Worm (Caenorhabditis elegans): Measurements from ENCODE around the gene tbc-16.

The tbc-16 gene

ce11 chrX:5897038-5897437 is at the start of gene tbc-16:
tbc-16 (plus strand) TSS chrX:5897338.
- TF ChIP-seq ceh-88 (GFP tag; IDR thresholded peaks at IDR 0.05) (no peak), F16B12.6 (tag; optimal IDR thresholded peaks at IDR 0.05) (no peak), unc-130 (tag; optimal IDR thresholded peaks at IDR 0.05) (no peak), pag-3 (tag; optimal IDR thresholded peaks at IDR 0.05; ENCODE audit: borderline replicate concordance, insufficient read depth) (no peak), mep-1 (tag; optimal IDR thresholded peaks at IDR 0.05) (no peak), fkh-4 (tag; optimal IDR thresholded peaks at IDR 0.05; ENCODE audit: borderline replicate concordance) (no peak), lin-15B (tag; optimal IDR thresholded peaks at IDR 0.05) (no peak), jun-1 (tag; optimal IDR thresholded peaks at IDR 0.05) (no peak), tbx-2 (tag; optimal IDR thresholded peaks at IDR 0.05) (no peak), fos-1 (tag; optimal IDR thresholded peaks at IDR 0.05) (no peak), nhr-28 (tag; optimal IDR thresholded peaks at IDR 0.05) (no peak), nhr-84 (tag; optimal IDR thresholded peaks at IDR 0.05) (no peak), mef-2 (tag; optimal IDR thresholded peaks at IDR 0.05) (no peak), nhr-12 (tag; optimal IDR thresholded peaks at IDR 0.05) (no peak), sptf-1 (tag; optimal IDR thresholded peaks at IDR 0.05) (no peak), nhr-85 (tag) (no peak)

DNA sequence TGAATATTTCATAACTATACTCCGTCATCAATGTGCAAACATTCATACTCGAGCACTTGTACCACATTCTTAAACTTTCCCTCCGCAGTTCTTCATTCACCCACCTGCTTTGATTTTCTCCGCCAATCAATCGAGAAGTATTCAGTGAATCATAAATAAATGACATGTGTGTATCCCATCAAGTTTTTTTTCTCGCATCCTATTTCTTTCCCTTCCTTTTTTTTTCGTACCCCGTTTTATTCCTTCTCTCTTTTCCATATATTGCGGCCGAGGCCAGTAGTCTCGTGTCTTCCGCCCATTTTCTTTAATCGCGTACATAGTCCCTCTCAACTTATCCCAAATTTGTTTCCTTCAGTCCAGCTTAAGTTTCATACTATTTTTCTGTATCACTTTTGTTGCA is 48.4 kb upstream of the tbc-16 start, which contains the start of gene atat-2:
Gene atat-2, plus strand, starts transcription at position 398 of the 400 bp plus-strand sequence.
- TF ChIP-seq elt-2 (tag; optimal IDR thresholded peaks at IDR 0.05): no peak
- TF ChIP-seq isw-1 (GFP tag; IDR thresholded peaks at IDR 0.05): no peak
- TF ChIP-seq elt-3 (tag; optimal IDR thresholded peaks at IDR 0.05): peak in 1 of 6 experiments; percentile 24
- TF ChIP-seq snu-23 (GFP tag; optimal IDR thresholded peaks at IDR 0.05): peak; percentile 37
- TF ChIP-seq blmp-1 (tag; optimal IDR thresholded peaks at IDR 0.05): peak; percentile 70
- TF ChIP-seq lin-14 (GFP tag; optimal IDR thresholded peaks at IDR 0.05): peak; percentile 60
- no peak for TF ChIP-seq efl-1 (optimal IDR thresholded peaks at IDR 0.05)
- TF ChIP-seq efl-1 (GFP tag; optimal IDR thresholded peaks at IDR 0.05 in 1 of 2): peak in 1 of 2 experiments; percentile 36
- TF ChIP-seq F16B12.6 (tag; optimal IDR thresholded peaks at IDR 0.05): no peak

DNA sequence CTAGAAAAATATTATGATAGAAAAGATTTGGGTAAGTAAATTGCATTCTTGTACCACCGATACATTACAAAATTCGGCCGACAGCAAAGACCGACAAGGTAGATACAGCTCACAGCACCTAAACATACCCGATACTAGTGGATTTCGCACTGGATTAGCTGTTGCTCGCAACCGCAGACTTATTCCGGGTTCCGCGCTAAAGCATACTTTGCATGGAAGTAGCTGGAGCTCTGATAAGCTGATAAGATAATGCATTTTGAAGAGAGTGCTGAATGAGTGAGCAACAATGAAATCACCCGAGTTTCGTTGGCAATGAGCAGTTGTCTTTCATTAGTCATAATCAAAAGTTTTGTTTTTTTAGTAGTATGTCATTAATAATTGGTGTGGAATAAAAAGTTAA is 46.7 kb upstream of the tbc-16 start:
- TF ChIP-seq nhr-90 (tag; optimal IDR thresholded peaks at IDR 0.05; ENCODE audit: poor library complexity) (no peak), pqm-1 (tag; optimal IDR thresholded peaks at IDR 0.05) (no peak), rnt-1 (tag; optimal IDR thresholded peaks at IDR 0.05) (peak; percentile 23), elt-3 (tag; optimal IDR thresholded peaks at IDR 0.05) (no peak), nhr-47 (tag; optimal IDR thresholded peaks at IDR 0.05) (peak; percentile 24), nhr-19 (GFP tag; conservative IDR thresholded peaks at IDR 0.05) (peak; percentile 26; the same call in 1 of the 2 replicates), mef-2 (tag; optimal IDR thresholded peaks at IDR 0.05) (no peak), nhr-85 (tag) (peak; percentile 4), nhr-84 (tag; optimal IDR thresholded peaks at IDR 0.05) (no peak), snpc-4 (tag; optimal IDR thresholded peaks at IDR 0.05) (peak; percentile 91), nhr-11 (tag; optimal IDR thresholded peaks at IDR 0.05) (no peak), ztf-4 (tag; optimal IDR thresholded peaks at IDR 0.05) (no peak), nhr-71 (tag; optimal IDR thresholded peaks at IDR 0.05) (peak; percentile 43), xbp-1 (tag; optimal IDR thresholded peaks at IDR 0.05) (peak; percentile 2), C04F5.9 (tag; optimal IDR thresholded peaks at IDR 0.05) (no peak)

DNA sequence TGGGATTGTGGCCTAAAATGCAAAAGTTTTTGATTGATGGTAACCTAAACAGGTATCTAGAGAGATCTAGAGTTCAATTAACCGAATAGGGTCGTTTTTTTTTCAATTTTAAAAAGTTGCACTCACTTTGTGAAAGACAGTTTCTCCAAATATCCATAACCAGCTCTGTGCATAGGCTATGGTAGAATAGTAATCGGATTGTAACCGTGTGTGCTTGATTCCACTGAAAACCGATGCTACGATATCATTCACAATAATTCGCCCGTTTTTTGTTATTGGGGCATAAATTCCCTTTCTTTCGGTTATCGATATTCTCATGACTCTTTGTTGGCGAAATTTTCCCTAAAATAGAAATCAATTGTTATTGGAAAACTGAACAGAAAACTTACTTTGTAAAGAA is 45.0 kb upstream of the tbc-16 start:
- no peak for TF ChIP-seq elt-2 (tag; optimal IDR thresholded peaks at IDR 0.05)
- TF ChIP-seq efl-1 (optimal IDR thresholded peaks at IDR 0.05): no peak
- peak in 1 of 2 experiments; percentile 39 for TF ChIP-seq efl-1 (GFP tag; optimal IDR thresholded peaks at IDR 0.05 in 1 of 2)

DNA sequence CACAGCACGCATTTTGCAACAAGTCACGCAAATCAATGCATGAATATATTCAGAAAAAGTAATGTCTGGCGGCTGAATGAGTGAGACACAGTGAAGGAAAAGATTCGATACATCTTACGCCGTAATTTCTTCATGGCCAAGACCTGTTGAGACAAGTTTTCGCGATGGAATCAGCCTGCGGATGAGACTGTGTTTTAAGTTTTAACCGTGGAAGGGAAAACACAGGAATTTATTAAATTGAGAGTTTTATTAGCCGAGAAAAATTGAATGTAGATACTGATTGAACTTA is 43.0 kb upstream of the tbc-16 start, which contains the start of gene hog-1:
Gene hog-1, minus strand, starts transcription at position 101 of the 289 bp plus-strand sequence.
- no peak for TF ChIP-seq sup-37 (GFP tag; optimal IDR thresholded peaks at IDR 0.05)
- TF ChIP-seq mdl-1 (tag; optimal IDR thresholded peaks at IDR 0.05): no peak
- no peak for TF ChIP-seq egl-27 (tag; optimal IDR thresholded peaks at IDR 0.05)
- TF ChIP-seq ztf-4 (tag; optimal IDR thresholded peaks at IDR 0.05): no peak
- TF ChIP-seq irx-1 (tag; optimal IDR thresholded peaks at IDR 0.05): no peak
- TF ChIP-seq aly-2 (tag; optimal IDR thresholded peaks at IDR 0.05): no peak
